Worm (Caenorhabditis elegans) whole organism, young adult: ENCODE data around the gene K02D10.2.

Experiments
- ama-1 ChIP-seq, 3 experiments: fragments of 150-350 bp in 1 of 3; sonication (generic microtip) in 2 of 3; optimal IDR thresholded peaks; 2 replicates each; lab custom pipeline; 2014 to 2018; ENCODE audit warnings: missing biosample characterization in 2 of 3, missing genetic modification characterization in 2 of 3, missing genetic modification reagents in 2 of 3
- ccch-3 ChIP-seq: fragments of 200-800 bp; sonication (Bioruptor generic); optimal IDR thresholded peaks from 2 replicates; lab custom pipeline; 2018; ENCODE audit warnings: mild to moderate bottlenecking, missing genetic modification characterization, missing compliant biosample characterization
- ceh-91 ChIP-seq: fragments of 200-800 bp; sonication (Bioruptor generic); IDR thresholded peaks from 2 replicates; pipeline ENCODE4 v1.3.6; 2022; ENCODE audit warnings: missing genetic modification reagents, missing genetic modification characterization, missing compliant biosample characterization
- dpff-1 ChIP-seq: sonication (generic microtip); optimal IDR thresholded peaks from 2 replicates; lab custom pipeline; 2017; ENCODE audit warnings: mild to moderate bottlenecking, missing genetic modification characterization, missing compliant biosample characterization
- dpl-1 ChIP-seq: fragments of 150-350 bp; optimal IDR thresholded peaks from 2 replicates; lab custom pipeline; 2014; ENCODE audit warnings: missing biosample characterization, missing genetic modification reagents, missing genetic modification characterization
- hsf-1 ChIP-seq: fragments of 200-800 bp; sonication (Bioruptor generic); IDR thresholded peaks from 2 replicates; pipeline ENCODE4 v1.3.6; 2022; ENCODE audit warnings: missing genetic modification reagents, missing genetic modification characterization, missing compliant biosample characterization
- lag-1 ChIP-seq: fragments of 200-800 bp; sonication (Bioruptor generic); IDR thresholded peaks from 2 replicates; pipeline ENCODE4 v1.3.6; 2022; ENCODE audit warnings: missing genetic modification reagents, missing genetic modification characterization, missing compliant biosample characterization
- lsl-1 ChIP-seq: fragments of 200-800 bp; sonication (Bioruptor generic); optimal IDR thresholded peaks from 2 replicates; lab custom pipeline; 2018; ENCODE audit warnings: mild to moderate bottlenecking, missing genetic modification characterization, moderate library complexity, missing compliant biosample characterization
- sdz-38 ChIP-seq: sonication (generic microtip); optimal IDR thresholded peaks from 2 replicates; lab custom pipeline; 2016; ENCODE audit warnings: missing genotype, missing genetic modification characterization, missing compliant biosample characterization
- snpc-4 ChIP-seq, 5 experiments: fragments of 150-350 bp in 1 of 5; sonication (generic microtip) in 4 of 5; optimal IDR thresholded peaks; 2 replicates each; lab custom pipeline; 2014 to 2018; ENCODE audit warnings: missing genetic modification characterization in 5 of 5, missing biosample characterization in 3 of 5, antibody characterized with exemption in 2 of 5, mild to moderate bottlenecking in 2 of 5, missing compliant biosample characterization in 2 of 5, missing genotype in 2 of 5, moderate library complexity in 2 of 5, missing genetic modification reagents in 1 of 5
- unc-62 ChIP-seq: fragments of 150-350 bp; optimal IDR thresholded peaks from 2 replicates; lab custom pipeline; 2014; ENCODE audit warnings: missing biosample characterization, missing genetic modification reagents, missing genetic modification characterization
- ztf-25 ChIP-seq: fragments of 200-800 bp; sonication (Bioruptor generic); IDR thresholded peaks from 2 replicates; pipeline ENCODE4 v1.3.6; 2022; ENCODE audit warnings: missing genetic modification reagents, missing genetic modification characterization, missing compliant biosample characterization

DNA sequence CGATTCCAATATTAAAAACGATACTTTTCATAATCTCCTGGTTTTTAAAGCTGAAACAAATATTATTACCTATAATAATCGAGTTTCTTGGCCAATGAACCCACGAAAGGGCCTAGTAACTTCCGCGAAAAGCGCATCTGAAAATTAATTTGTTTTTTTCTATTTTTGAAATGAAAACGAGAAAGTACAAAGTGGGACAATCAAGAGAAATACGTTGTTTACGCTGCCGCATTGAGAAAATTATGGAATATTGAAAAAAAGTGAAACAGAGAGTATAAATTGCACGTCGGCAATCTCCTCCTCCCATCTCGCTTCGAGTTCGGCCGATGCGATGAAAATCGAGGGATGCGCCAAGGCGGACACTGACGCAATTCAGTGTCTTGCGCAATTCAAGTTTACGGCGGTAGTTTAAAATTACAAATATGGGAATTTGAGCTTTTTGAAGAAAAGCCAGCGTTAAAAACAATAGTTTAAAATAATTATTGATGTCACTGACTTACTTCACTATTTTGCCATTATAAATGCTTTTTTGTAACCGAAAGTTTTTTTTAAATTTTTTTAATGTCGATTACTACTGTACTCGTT, 29.7 kb downstream of the K02D10.2 start, which contains the start of gene pdhk-2:
- TF ChIP-seq ztf-25 (GFP tag; lab: Robert Waterston, UW) (no peak), ceh-91 (peak; percentile 68), dpl-1 (GFP tag; lab: Kevin White, UChicago) (peak; percentile 96), dpff-1 (tag; lab: Kevin White, UChicago) (no peak), ccch-3 (no peak), lsl-1 (GFP tag; lab: Kevin White, UChicago) (peak; percentile 77), ama-1 (optimal IDR thresholded peaks at IDR 0.05; lab: Kevin White, UChicago) (peak; percentile 21), ama-1 (GFP tag; optimal IDR thresholded peaks at IDR 0.05; lab: Kevin White, UChicago) (no peak), hsf-1 (GFP tag; lab: Robert Waterston, UW) (peak; percentile 70), sdz-38 (tag; lab: Kevin White, UChicago) (no peak), lag-1 (GFP tag; lab: Robert Waterston, UW) (no peak), unc-62 (no peak), snpc-4 (GFP tag; optimal IDR thresholded peaks at IDR 0.05; lab: Kevin White, UChicago) (no peak), snpc-4 (tag; optimal IDR thresholded peaks at IDR 0.05; lab: Kevin White, UChicago) (peak; percentile 62 to 78 (median 72))
